Fruit fly (Drosophila melanogaster): ENCODE data around the gene CG12091.

The CG12091 gene

DNA sequence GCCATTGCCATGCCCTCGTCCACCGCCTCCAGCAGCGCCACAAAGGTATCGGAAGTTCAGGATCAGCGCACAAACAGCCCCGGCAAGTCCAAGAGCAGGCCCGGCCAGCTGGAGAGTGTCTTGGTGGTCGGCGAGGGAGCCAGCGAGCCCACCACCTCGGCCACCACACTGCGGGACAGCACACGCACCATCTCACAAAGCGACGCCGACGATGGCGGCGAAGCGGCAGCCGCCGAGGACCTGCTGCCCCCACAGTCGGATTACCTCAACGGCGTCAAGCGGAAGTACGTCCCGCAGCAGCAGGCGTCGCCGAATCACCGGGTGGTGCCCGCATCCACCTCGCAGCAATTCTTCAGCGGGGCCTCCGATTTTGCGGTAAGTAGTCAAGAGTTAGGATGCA is 14.3 kb upstream of the CG12091 start (continued):
- TF ChIP-seq Awh (GFP tag; IDR thresholded peaks at IDR 0.05) = no peak

DNA sequence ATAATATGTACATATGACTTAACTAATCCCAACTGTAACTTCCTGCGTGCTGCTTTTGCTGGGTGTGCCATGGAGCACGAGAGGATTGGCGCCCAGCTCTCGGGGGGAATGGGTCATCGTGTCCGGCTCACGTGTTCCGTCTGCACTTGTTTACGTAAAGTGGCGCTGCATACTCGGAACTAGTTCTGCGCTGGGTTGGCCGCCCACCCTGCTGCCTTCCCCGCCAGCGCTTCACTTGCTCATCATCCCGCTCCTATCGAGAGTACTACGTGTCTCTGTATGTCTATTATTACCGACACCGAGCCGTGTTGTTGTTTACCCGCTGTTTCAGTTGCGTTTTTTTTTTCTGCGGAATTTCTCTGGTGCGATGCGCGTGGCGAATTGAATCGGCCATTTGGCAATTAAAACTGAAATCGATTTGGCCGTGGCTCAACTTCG is 13.0 kb upstream of the CG12091 start:
- TF ChIP-seq CG10543 (GFP tag; optimal IDR thresholded peaks at IDR 0.05) (no peak), CG2129 (GFP tag; IDR thresholded peaks at IDR 0.05; ENCODE audit: partially characterized antibody) (no peak), Pdp1 (GFP tag; optimal IDR thresholded peaks at IDR 0.05) (peak in 1 of 2 experiments; percentile 4), CTCF (GFP tag; optimal IDR thresholded peaks at IDR 0.05) (peak; percentile 21), CG2199 (GFP tag; IDR thresholded peaks at IDR 0.05) (0 out of 3 replicates have a peak, but pooled peaks have one; percentile 27), fd96Cb (tag; optimal IDR thresholded peaks at IDR 0.05) (no peak), CG9437 (GFP tag; optimal IDR thresholded peaks at IDR 0.05) (peak; percentile 83), sd (tag; optimal IDR thresholded peaks at IDR 0.05) (peak; percentile 51), danr (GFP tag; IDR thresholded peaks at IDR 0.05) (no peak), CG3995 (GFP tag; optimal IDR thresholded peaks at IDR 0.05) (no peak), CG14860 (GFP tag; IDR thresholded peaks at IDR 0.05; ENCODE audit: partially characterized antibody) (0 out of 3 replicates have a peak, but pooled peaks have one; percentile 38), so (GFP tag; IDR thresholded peaks at IDR 0.05) (peak; percentile 49; the same call in 1 of the 3 replicates), CG15514 (GFP tag; optimal IDR thresholded peaks at IDR 0.05) (peak; percentile 97), tna (GFP tag; IDR thresholded peaks at IDR 0.05; ENCODE audit: partially characterized antibody) (0 out of 2 replicates have a peak, but pooled peaks have one; percentile 17), crol (GFP tag; IDR thresholded peaks at IDR 0.05) (peak; percentile 84), ato (GFP tag; IDR thresholded peaks at IDR 0.05; ENCODE audit: partially characterized antibody) (0 out of 2 replicates have a peak, but pooled peaks have one; percentile 32), chinmo (GFP tag; IDR thresholded peaks at IDR 0.05; ENCODE audit: partially characterized antibody) (peak; percentile 81; the same call in 1 of the 4 replicates), cwo (GFP tag; optimal IDR thresholded peaks at IDR 0.05) (peak; percentile 64), usp (GFP tag; optimal IDR thresholded peaks at IDR 0.05) (no peak), Meics (GFP tag; optimal IDR thresholded peaks at IDR 0.05) (no peak), Side (GFP tag; optimal IDR thresholded peaks at IDR 0.05) (no peak), pan (optimal IDR thresholded peaks at IDR 0.05) (no peak), pan (GFP tag; optimal IDR thresholded peaks at IDR 0.05 in 1 of 2, IDR thresholded peaks at IDR 0.05 in 1 of 2) (no peak), CG12769 (tag; optimal IDR thresholded peaks at IDR 0.05) (peak; percentile 16), CG17912 (GFP tag; optimal IDR thresholded peaks at IDR 0.05) (no peak), mld (GFP tag; IDR thresholded peaks at IDR 0.05; ENCODE audit: partially characterized antibody) (0 out of 3 replicates have a peak, but pooled peaks have one; percentile 35)

- TF ChIP-seq Fer3 (tag; optimal IDR thresholded peaks at IDR 0.05) (peak; percentile 33), Chrac-16 (GFP tag; optimal IDR thresholded peaks at IDR 0.05) (no peak), CG12744 (GFP tag; optimal IDR thresholded peaks at IDR 0.05) (no peak), CG8388 (GFP tag; optimal IDR thresholded peaks at IDR 0.05) (no peak), sim (GFP tag; IDR thresholded peaks at IDR 0.05) (no peak), repo (GFP tag; optimal IDR thresholded peaks at IDR 0.05) (no peak), fru (optimal IDR thresholded peaks at IDR 0.05) (no peak), Nf-YC (tag; optimal IDR thresholded peaks at IDR 0.05) (no peak), cg (GFP tag; optimal IDR thresholded peaks at IDR 0.05) (no peak), ash1 (GFP tag; optimal IDR thresholded peaks at IDR 0.05) (no peak), CG6683 (GFP tag; optimal IDR thresholded peaks at IDR 0.05) (no peak), bab2 (GFP tag; optimal IDR thresholded peaks at IDR 0.05) (peak; percentile 20), CG3281 (GFP tag; optimal IDR thresholded peaks at IDR 0.05) (peak; percentile 6), ind (GFP tag; optimal IDR thresholded peaks at IDR 0.05) (no peak), Side (GFP tag; optimal IDR thresholded peaks at IDR 0.05) (no peak), CG2199 (GFP tag; IDR thresholded peaks at IDR 0.05) (peak; percentile 78; the same call in 2 of the 3 replicates), CG12299 (tag; optimal IDR thresholded peaks at IDR 0.05) (no peak), eve (GFP tag; optimal IDR thresholded peaks at IDR 0.05) (no peak), CG12391 (tag; optimal IDR thresholded peaks at IDR 0.05) (peak; percentile 1), CG17186 (GFP tag; optimal IDR thresholded peaks at IDR 0.05) (no peak), ttk (GFP tag; IDR thresholded peaks at IDR 0.05) (no peak), zen (tag; optimal IDR thresholded peaks at IDR 0.05) (no peak), CG6791 (GFP tag; IDR thresholded peaks at IDR 0.05; ENCODE audit: partially characterized antibody) (no peak), CG2116 (GFP tag; optimal IDR thresholded peaks at IDR 0.05) (no peak)
Measured at dm6 chr3L:1549148-1549547, 12.5 kb upstream of the CG12091 start.
